Fruit fly (Drosophila melanogaster): ENCODE results near the gene CG13992.
A peak's percentile ranks its signal among the peaks of the same experiment; 100 is the strongest.

Gene CG13992

DNA sequence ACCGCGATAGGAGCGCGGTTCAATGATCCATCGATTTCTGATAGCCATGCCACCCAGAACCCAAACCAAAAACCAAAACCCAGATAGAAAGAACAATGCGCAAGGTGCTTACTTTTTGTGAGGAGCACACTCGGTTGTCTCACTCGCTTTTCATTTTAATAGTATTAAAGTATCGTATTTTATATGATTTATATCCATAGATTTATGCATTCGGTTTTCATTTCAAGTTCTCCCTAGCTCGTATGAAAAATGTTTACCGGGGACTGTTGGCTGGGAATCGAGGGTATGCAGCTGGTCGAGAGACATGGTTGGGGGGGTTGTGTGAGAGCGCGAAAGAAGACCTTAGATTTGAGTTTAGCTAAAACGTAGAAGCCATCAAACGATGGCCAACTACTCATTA lies 4.5 kb upstream of the CG13992 start (continued):
- TF ChIP-seq unc-4 (GFP tag; IDR thresholded peaks at IDR 0.05; ENCODE audit: partially characterized antibody) = no peak
- no peak for TF ChIP-seq Drgx (GFP tag; IDR thresholded peaks at IDR 0.05)
- TF ChIP-seq slou (GFP tag; optimal IDR thresholded peaks at IDR 0.05) = no peak
- no peak for TF ChIP-seq org-1 (GFP tag; optimal IDR thresholded peaks at IDR 0.05)
- no peak for TF ChIP-seq CG10462 (GFP tag; optimal IDR thresholded peaks at IDR 0.05)
- no peak for TF ChIP-seq MBD-R2 (GFP tag; IDR thresholded peaks at IDR 0.05)
- no peak for TF ChIP-seq Hr78 (GFP tag; optimal IDR thresholded peaks at IDR 0.05)
- TF ChIP-seq MESR4 (GFP tag; optimal IDR thresholded peaks at IDR 0.05) = no peak
- no peak for TF ChIP-seq Atf-2 (GFP tag; optimal IDR thresholded peaks at IDR 0.05)
- no peak for TF ChIP-seq klu (GFP tag; IDR thresholded peaks at IDR 0.05)
- TF ChIP-seq CG6175 (GFP tag; IDR thresholded peaks at IDR 0.05) = no peak
- peak; percentile 70 for TF ChIP-seq zfh1 (GFP tag; IDR thresholded peaks at IDR 0.05)
- TF ChIP-seq CG1233 (GFP tag; optimal IDR thresholded peaks at IDR 0.05) = peak; percentile 9
- TF ChIP-seq Usf (GFP tag; optimal IDR thresholded peaks at IDR 0.05) = no peak
- no peak for TF ChIP-seq CG14965 (GFP tag; optimal IDR thresholded peaks at IDR 0.05; ENCODE audit: borderline replicate concordance)
- TF ChIP-seq chif (GFP tag; optimal IDR thresholded peaks at IDR 0.05) = peak in 1 of 2 experiments; percentile 40
- TF ChIP-seq Side (GFP tag; optimal IDR thresholded peaks at IDR 0.05) = no peak
- TF ChIP-seq CG17612 (GFP tag; IDR thresholded peaks at IDR 0.05) = no peak
- no peak for TF ChIP-seq CG2199 (GFP tag; IDR thresholded peaks at IDR 0.05)
- TF ChIP-seq Gsc (GFP tag; IDR thresholded peaks at IDR 0.05) = no peak
- no peak for TF ChIP-seq tio (GFP tag; optimal IDR thresholded peaks at IDR 0.05)
- no peak for TF ChIP-seq CG12659 (GFP tag; optimal IDR thresholded peaks at IDR 0.05)
- 0 out of 2 replicates have a peak, but pooled peaks have one; percentile 34 for TF ChIP-seq cas (GFP tag; IDR thresholded peaks at IDR 0.05)
- TF ChIP-seq Dek (tag; optimal IDR thresholded peaks at IDR 0.05) = peak; percentile 12
- peak; percentile 33; the same call in 1 of the 2 replicates for TF ChIP-seq CG7372 (GFP tag; IDR thresholded peaks at IDR 0.05)
- peak; percentile 15 for TF ChIP-seq CG8388 (GFP tag; optimal IDR thresholded peaks at IDR 0.05)
- no peak for TF ChIP-seq yki (optimal IDR thresholded peaks at IDR 0.05)
- TF ChIP-seq peb (GFP tag; IDR thresholded peaks at IDR 0.05) = 0 out of 2 replicates have a peak, but pooled peaks have one; percentile 13
- TF ChIP-seq chn (GFP tag; optimal IDR thresholded peaks at IDR 0.05) = peak; percentile 5
- peak; percentile 12; the same call in 1 of the 2 replicates for TF ChIP-seq H2.0 (GFP tag; IDR thresholded peaks at IDR 0.05)
- peak; percentile 17 for TF ChIP-seq sug (tag; optimal IDR thresholded peaks at IDR 0.05)
- peak in 1 of 3 experiments; percentile 6 for TF ChIP-seq lola (GFP tag; optimal IDR thresholded peaks at IDR 0.05)
- TF ChIP-seq CG14441 (GFP tag; IDR thresholded peaks at IDR 0.05) = peak; percentile 45; the same call in 1 of the 2 replicates
- TF ChIP-seq hth (optimal IDR thresholded peaks at IDR 0.05) = no peak
- TF ChIP-seq hb (GFP tag; IDR thresholded peaks at IDR 0.05; ENCODE audit: partially characterized antibody) = no peak
- TF ChIP-seq az2 (GFP tag; optimal IDR thresholded peaks at IDR 0.05) = peak; percentile 16
- no peak for TF ChIP-seq CG10654 (GFP tag; optimal IDR thresholded peaks at IDR 0.05)
- no peak for TF ChIP-seq odd (GFP tag; optimal IDR thresholded peaks at IDR 0.05)
- peak; percentile 16 for TF ChIP-seq CG10979 (tag; optimal IDR thresholded peaks at IDR 0.05)
- peak; percentile 43 for TF ChIP-seq Blimp-1 (GFP tag; optimal IDR thresholded peaks at IDR 0.05)
- no peak for TF ChIP-seq ap (GFP tag; IDR thresholded peaks at IDR 0.05)
- peak; percentile 69; the same call in 2 of the 3 replicates for TF ChIP-seq dysf (GFP tag; IDR thresholded peaks at IDR 0.05)
- no peak for TF ChIP-seq Opbp (GFP tag; IDR thresholded peaks at IDR 0.05; ENCODE audit: partially characterized antibody)
- TF ChIP-seq dm (GFP tag; optimal IDR thresholded peaks at IDR 0.05) = no peak
- no peak for TF ChIP-seq Hr39 (optimal IDR thresholded peaks at IDR 0.05)
- TF ChIP-seq CG9437 (GFP tag; optimal IDR thresholded peaks at IDR 0.05) = no peak
- peak; percentile 25 for TF ChIP-seq Dad (GFP tag; optimal IDR thresholded peaks at IDR 0.05)
- peak in 1 of 2 experiments; percentile 59 for TF ChIP-seq bsh (GFP tag; optimal IDR thresholded peaks at IDR 0.05)
- TF ChIP-seq CG6689 (GFP tag; IDR thresholded peaks at IDR 0.05) = 0 out of 2 replicates have a peak, but pooled peaks have one; percentile 48
- no peak for TF ChIP-seq nom (GFP tag; optimal IDR thresholded peaks at IDR 0.05)
- TF ChIP-seq Dbx (GFP tag; IDR thresholded peaks at IDR 0.05) = peak; percentile 56; the same call in 2 of the 3 replicates
